Fruit fly (Drosophila melanogaster) whole organism, adult: ENCODE results near the gene Mpc1.

Source experiments
- CG11617 ChIP-seq: fragments of 200-800 bp; sonication (Bioruptor generic); optimal IDR thresholded peaks from 2 replicates; lab custom pipeline; 2017; ENCODE audit warnings: mild to moderate bottlenecking, missing biosample characterization, missing genetic modification reagents, missing genetic modification characterization
- CG12768 ChIP-seq: fragments of 200-800 bp; sonication (Bioruptor generic); optimal IDR thresholded peaks from 2 replicates; lab custom pipeline; 2017; ENCODE audit warnings: missing biosample characterization, missing genetic modification characterization, mild to moderate bottlenecking, moderate library complexity, missing genetic modification reagents
- CG14711 ChIP-seq: fragments of 200-800 bp; sonication (Bioruptor generic); optimal IDR thresholded peaks from 2 replicates; lab custom pipeline; 2018; ENCODE audit warnings: missing biosample characterization, mild to moderate bottlenecking, missing genetic modification characterization, moderate library complexity
- CG1620 ChIP-seq: fragments of 200-800 bp; sonication (Bioruptor generic); optimal IDR thresholded peaks from 2 replicates; lab custom pipeline; 2016; ENCODE audit warnings: missing biosample characterization, missing genetic modification characterization
- CG33017 ChIP-seq: fragments of 200-800 bp; sonication (Bioruptor generic); optimal IDR thresholded peaks from 2 replicates; lab custom pipeline; 2018; ENCODE audit warnings: missing biosample characterization, mild to moderate bottlenecking, missing genetic modification characterization, moderate library complexity
- CG5204 ChIP-seq: fragments of 200-800 bp; sonication (Bioruptor generic); optimal IDR thresholded peaks from 2 replicates; lab custom pipeline; 2016; ENCODE audit warnings: missing biosample characterization, missing genetic modification characterization
- CG7045 ChIP-seq: fragments of 200-800 bp; sonication (Bioruptor generic); optimal IDR thresholded peaks from 2 replicates; lab custom pipeline; 2017; ENCODE audit warnings: missing biosample characterization, mild to moderate bottlenecking, missing genetic modification characterization
- CG7101 ChIP-seq: fragments of 200-800 bp; sonication (Bioruptor generic); optimal IDR thresholded peaks from 2 replicates; lab custom pipeline; 2018; ENCODE audit warnings: missing biosample characterization, mild to moderate bottlenecking, missing genetic modification characterization, moderate library complexity
- Clk ChIP-seq: fragments of 200-800 bp; sonication (Bioruptor generic); optimal IDR thresholded peaks from 2 replicates; lab custom pipeline; 2017; ENCODE audit warnings: missing biosample characterization, missing genetic modification characterization
- Crg-1 ChIP-seq: fragments of 200-800 bp; sonication (Bioruptor generic); optimal IDR thresholded peaks from 2 replicates; lab custom pipeline; 2016; ENCODE audit warnings: missing biosample characterization, missing genetic modification characterization
- Hr96 ChIP-seq: fragments of 200-800 bp; sonication (Bioruptor generic); optimal IDR thresholded peaks from 2 replicates; lab custom pipeline; 2016; ENCODE audit warnings: missing biosample characterization, missing genetic modification characterization
- Mnt ChIP-seq: fragments of 200-800 bp; sonication (Bioruptor generic); optimal IDR thresholded peaks from 2 replicates; lab custom pipeline; 2016; ENCODE audit warnings: missing biosample characterization, mild to moderate bottlenecking, missing genetic modification characterization
- bab1 ChIP-seq: fragments of 200-800 bp; sonication (Bioruptor generic); optimal IDR thresholded peaks from 3 replicates; lab custom pipeline; 2019; ENCODE audit warnings: missing biosample characterization, mild to moderate bottlenecking, missing genetic modification characterization, moderate library complexity
- cic ChIP-seq: fragments of 200-800 bp; sonication (Bioruptor generic); optimal IDR thresholded peaks from 2 replicates; lab custom pipeline; 2017; ENCODE audit warnings: missing biosample characterization, mild to moderate bottlenecking, missing genetic modification characterization, moderate library complexity
- cnc ChIP-seq, 2 experiments: fragments of >200 bp; optimal IDR thresholded peaks; 2 replicates each; lab custom pipeline; 2017
- kay ChIP-seq: fragments of 200-800 bp; sonication (Bioruptor generic); peaks from one replicate; lab custom pipeline; 2016; ENCODE audit warnings: missing biosample characterization, missing genetic modification characterization, borderline replicate concordance
- ovo ChIP-seq: fragments of 200-800 bp; sonication (Bioruptor generic); optimal IDR thresholded peaks from 2 replicates; lab custom pipeline; 2016; ENCODE audit warnings: missing biosample characterization, missing genetic modification characterization
- pad ChIP-seq: fragments of 200-800 bp; sonication (Bioruptor generic); optimal IDR thresholded peaks from 3 replicates; lab custom pipeline; 2017; ENCODE audit warnings: missing biosample characterization, missing genetic modification characterization, mild to moderate bottlenecking, moderate library complexity, missing genetic modification reagents
- tj ChIP-seq: fragments of 200-800 bp; sonication (Bioruptor generic); optimal IDR thresholded peaks from 3 replicates; lab custom pipeline; 2017; ENCODE audit warnings: missing biosample characterization, mild to moderate bottlenecking, missing genetic modification characterization, moderate library complexity
- toe ChIP-seq: fragments of 200-800 bp; sonication (Bioruptor generic); optimal IDR thresholded peaks from 2 replicates; lab custom pipeline; 2016; ENCODE audit warnings: missing biosample characterization, missing genetic modification characterization

Mpc1 gene

dm6 chr3R:18917976-18918871 is 10.2 kb downstream of the Mpc1 start:
- TF ChIP-seq Hr96 (GFP tag; lab: Kevin White, UChicago) (no peak), CG11617 (GFP tag; lab: Kevin White, UChicago) (peak; percentile 51), CG1620 (GFP tag; lab: Kevin White, UChicago) (peak; percentile 6), pad (GFP tag; lab: Kevin White, UChicago) (peak; percentile 31), CG14711 (tag; lab: Kevin White, UChicago) (peak; percentile 51), CG33017 (tag; lab: Kevin White, UChicago) (peak; percentile 83), bab1 (peak; percentile 47), cnc (optimal IDR thresholded peaks at IDR 0.05; lab: Kevin White, UChicago) (no peak), Mnt (GFP tag; lab: Kevin White, UChicago) (peak; percentile 67), CG7101 (peak; percentile 69), Clk (no peak), ovo (GFP tag; lab: Kevin White, UChicago) (no peak), CG7045 (GFP tag; lab: Kevin White, UChicago) (no peak), toe (peak; percentile 47), Crg-1 (GFP tag; lab: Kevin White, UChicago) (peak; percentile 14), CG12768 (GFP tag; lab: Kevin White, UChicago) (peak; percentile 62), cic (peak; percentile 86), kay (GFP tag; lab: Kevin White, UChicago) (peak; percentile 99), tj (GFP tag; lab: Kevin White, UChicago) (peak; percentile 48), CG5204 (no peak)

DNA sequence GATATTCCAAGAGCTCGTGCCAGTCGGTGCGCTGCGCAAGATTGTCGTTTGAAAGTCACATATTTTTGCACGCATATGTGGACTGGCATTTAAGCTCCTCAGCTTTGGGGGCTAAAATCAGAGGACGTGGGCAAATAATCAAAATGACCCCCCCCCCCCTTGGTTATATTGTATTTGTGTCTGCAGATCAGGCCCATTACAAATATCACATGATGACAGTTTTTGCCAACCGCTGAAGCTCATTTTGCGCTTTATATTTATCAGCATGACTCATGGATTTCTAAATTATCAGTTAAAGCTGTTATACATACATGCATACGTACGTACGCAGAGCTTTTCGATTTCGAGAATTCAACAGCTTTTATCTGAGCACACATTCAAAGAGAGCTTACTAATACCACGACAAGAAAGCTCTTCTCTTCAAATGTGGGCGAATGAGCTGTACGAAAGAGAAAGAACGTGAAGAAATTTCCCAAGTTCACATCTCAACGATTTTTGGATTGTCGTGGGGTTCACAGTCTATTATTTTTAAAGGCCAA is 11.7 kb downstream of the Mpc1 start:
- TF ChIP-seq CG11617 (GFP tag; lab: Kevin White, UChicago) (peak; percentile 57), toe (no peak), cic (peak; percentile 82), CG12768 (GFP tag; lab: Kevin White, UChicago) (peak; percentile 81), CG7101 (peak; percentile 56), tj (GFP tag; lab: Kevin White, UChicago) (peak; percentile 94), Crg-1 (GFP tag; lab: Kevin White, UChicago) (peak; percentile 14), kay (GFP tag; lab: Kevin White, UChicago) (peak; percentile 99), CG1620 (GFP tag; lab: Kevin White, UChicago) (no peak), cnc (optimal IDR thresholded peaks at IDR 0.05; lab: Kevin White, UChicago) (peak; percentile 95 to 99), CG7045 (GFP tag; lab: Kevin White, UChicago) (peak; percentile 36), Mnt (GFP tag; lab: Kevin White, UChicago) (peak; percentile 65), bab1 (peak; percentile 83), CG14711 (tag; lab: Kevin White, UChicago) (peak; percentile 44), CG33017 (tag; lab: Kevin White, UChicago) (peak; percentile 65), CG5204 (no peak), ovo (GFP tag; lab: Kevin White, UChicago) (no peak), pad (GFP tag; lab: Kevin White, UChicago) (peak; percentile 56), Hr96 (GFP tag; lab: Kevin White, UChicago) (peak; percentile 59), Clk (no peak)

DNA sequence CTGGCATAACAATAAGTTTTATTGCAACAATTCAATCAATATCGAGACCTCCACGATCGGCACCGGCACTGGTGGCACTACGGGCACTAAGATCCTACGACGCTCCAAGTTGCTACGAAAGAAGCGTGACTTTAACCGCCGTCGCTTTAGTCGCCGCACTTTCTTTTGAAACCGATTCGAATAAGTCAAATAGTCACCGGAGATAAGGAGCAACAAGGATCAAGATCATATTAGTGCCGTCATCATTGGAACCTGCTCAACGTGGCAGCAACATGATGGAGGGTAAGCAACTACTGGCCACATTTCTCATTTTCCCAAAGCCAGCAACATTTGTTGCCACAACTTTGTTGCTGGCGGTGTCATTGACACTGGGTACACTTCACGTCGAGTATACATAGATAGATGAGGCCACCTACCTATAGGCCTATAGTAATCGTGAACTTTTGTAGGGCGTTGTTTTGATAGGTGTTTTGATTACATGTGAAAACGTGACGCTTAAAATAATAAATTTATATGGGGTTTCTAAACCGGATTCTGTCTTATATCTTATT is 12.7 kb downstream of the Mpc1 start:
- TF ChIP-seq cic (peak; percentile 46), pad (GFP tag; lab: Kevin White, UChicago) (no peak)

- peak; percentile 14 for TF ChIP-seq pad (GFP tag; lab: Kevin White, UChicago)
- peak; percentile 94 for TF ChIP-seq tj (GFP tag; lab: Kevin White, UChicago)
- TF ChIP-seq CG7045 (GFP tag; lab: Kevin White, UChicago), result no peak
- TF ChIP-seq CG7101, result peak; percentile 50
- no peak for TF ChIP-seq CG5204
- peak; percentile 68 for TF ChIP-seq cic
- TF ChIP-seq bab1, result peak; percentile 3
- TF ChIP-seq kay (GFP tag; lab: Kevin White, UChicago), result peak; percentile 85
- TF ChIP-seq ovo (GFP tag; lab: Kevin White, UChicago), result peak; percentile 28
- TF ChIP-seq Mnt (GFP tag; lab: Kevin White, UChicago), result peak; percentile 71
- no peak for TF ChIP-seq toe
- peak; percentile 65 for TF ChIP-seq CG33017 (tag; lab: Kevin White, UChicago)
- peak; percentile 79 for TF ChIP-seq CG12768 (GFP tag; lab: Kevin White, UChicago)
These were observed 13.7 kb downstream of the Mpc1 start, which contains the start of gene Xrp1 for dm6 chr3R:18914594-18915275. TSS of gene Xrp1 (plus strand) at chr3R:18914968.

- peak; percentile 80 for TF ChIP-seq kay (GFP tag; lab: Kevin White, UChicago)
- TF ChIP-seq CG14711 (tag; lab: Kevin White, UChicago), result peak; percentile 4
- TF ChIP-seq ovo (GFP tag; lab: Kevin White, UChicago), result no peak
- no peak for TF ChIP-seq Clk
- peak; percentile 33 for TF ChIP-seq toe
- TF ChIP-seq Mnt (GFP tag; lab: Kevin White, UChicago), result no peak
- peak; percentile 13 for TF ChIP-seq CG33017 (tag; lab: Kevin White, UChicago)
These were observed 14.4 kb downstream of the Mpc1 start for dm6 chr3R:18913856-18914593.
